Fruit fly (Drosophila melanogaster): ENCODE results near the gene CG15141.

DNA sequence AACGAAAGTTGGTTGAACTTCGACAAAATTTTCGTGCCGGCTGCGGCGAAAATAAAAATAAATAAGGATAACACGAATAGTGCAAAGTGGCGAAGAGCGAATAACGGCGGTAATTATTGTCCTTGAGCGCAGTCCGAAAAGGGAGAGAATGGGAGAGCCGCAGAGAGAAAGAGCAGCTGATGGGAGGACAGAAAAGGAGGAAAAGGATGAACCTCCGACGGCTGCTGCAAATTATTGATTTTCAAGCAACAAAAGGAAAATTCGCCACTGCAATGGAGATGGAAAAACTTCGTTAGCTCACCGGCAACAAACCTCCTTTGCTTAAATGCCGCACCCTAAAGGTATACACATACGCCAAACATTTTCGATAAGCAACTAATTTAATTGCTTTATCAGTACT, 27.7 kb upstream of the CG15141 start:
- TF ChIP-seq pan (optimal IDR thresholded peaks at IDR 0.05) (no peak), usp (GFP tag; optimal IDR thresholded peaks at IDR 0.05) (no peak), EcR (GFP tag; optimal IDR thresholded peaks at IDR 0.05) (no peak), psq (optimal IDR thresholded peaks at IDR 0.05) (no peak)

All from whole organism.